Worm (Caenorhabditis elegans) whole organism, L2 larva: Measurements from ENCODE around the gene shn-1.

ENCODE experiments used
- alr-1 ChIP-seq: fragments of 150-350 bp; optimal IDR thresholded peaks from 2 replicates; lab custom pipeline; 2014; ENCODE audit warnings: missing biosample characterization, missing genetic modification characterization
- ama-1 ChIP-seq: fragments of 150-350 bp; optimal IDR thresholded peaks from 2 replicates; lab custom pipeline; 2018; ENCODE audit warnings: inconsistent platforms
- blmp-1 ChIP-seq: sonication (generic microtip); optimal IDR thresholded peaks from 2 replicates; lab custom pipeline; 2017; ENCODE audit warnings: missing genetic modification characterization, mild to moderate bottlenecking, missing compliant biosample characterization, antibody characterized with exemption, moderate library complexity; ENCODE audit not compliant: insufficient read depth
- gmeb-1 ChIP-seq: fragments of 150-350 bp; optimal IDR thresholded peaks from 2 replicates; lab custom pipeline; 2014; ENCODE audit warnings: missing biosample characterization, missing genetic modification characterization
- lin-39 ChIP-seq: fragments of 150-350 bp; optimal IDR thresholded peaks from 2 replicates; lab custom pipeline; 2014; ENCODE audit warnings: missing biosample characterization, missing genetic modification reagents, missing genetic modification characterization
- lsy-2 ChIP-seq, 2 experiments: fragments of 150-350 bp in 1 of 2; sonication (generic microtip) in 1 of 2; optimal IDR thresholded peaks; 2 replicates each; lab custom pipeline; 2014 to 2017; ENCODE audit warnings: missing biosample characterization in 2 of 2, missing genetic modification characterization in 2 of 2
- mdl-1 ChIP-seq, 2 experiments: fragments of 150-350 bp in 1 of 2; sonication (generic microtip) in 1 of 2; optimal IDR thresholded peaks; 2 replicates each; lab custom pipeline; 2017; ENCODE audit warnings: missing biosample characterization in 2 of 2, missing genetic modification characterization in 2 of 2
- nhr-11 ChIP-seq: fragments of 150-350 bp; optimal IDR thresholded peaks from 2 replicates; lab custom pipeline; 2014; ENCODE audit warnings: missing biosample characterization, missing genetic modification characterization
- nhr-25 ChIP-seq: fragments of 150-350 bp; sonication (generic microtip); optimal IDR thresholded peaks from 3 replicates; lab custom pipeline; 2014; ENCODE audit warnings: missing biosample characterization, missing genetic modification characterization
- sma-9 ChIP-seq, 2 experiments: fragments of 150-350 bp in 1 of 2; sonication (generic microtip) in 1 of 2; optimal IDR thresholded peaks; 2 replicates each; lab custom pipeline; 2014 to 2016; ENCODE audit warnings: missing genetic modification characterization in 2 of 2, mild to moderate bottlenecking in 1 of 2, missing biosample characterization in 1 of 2, missing compliant biosample characterization in 1 of 2, missing genetic modification reagents in 1 of 2, moderate library complexity in 1 of 2
- unc-55 ChIP-seq: fragments of 150-350 bp; sonication (generic microtip); optimal IDR thresholded peaks from 3 replicates; lab custom pipeline; 2014; ENCODE audit warnings: missing biosample characterization, missing genetic modification reagents, missing genetic modification characterization
- ztf-11 ChIP-seq: sonication (generic microtip); optimal IDR thresholded peaks from 2 replicates; lab custom pipeline; 2017; ENCODE audit warnings: missing biosample characterization, missing genetic modification characterization
- ztf-4 ChIP-seq: fragments of 150-350 bp; optimal IDR thresholded peaks from 2 replicates; lab custom pipeline; 2014; ENCODE audit warnings: missing biosample characterization, missing genetic modification characterization

- TF ChIP-seq blmp-1 (tag; lab: Kevin White, UChicago) = no peak
- no peak for TF ChIP-seq alr-1 (tag; lab: Kevin White, UChicago)
- TF ChIP-seq lin-39 (tag; lab: Kevin White, UChicago) = no peak
- TF ChIP-seq sma-9 (GFP tag; optimal IDR thresholded peaks at IDR 0.05; lab: Kevin White, UChicago) = no peak
- TF ChIP-seq sma-9 (tag; optimal IDR thresholded peaks at IDR 0.05; lab: Kevin White, UChicago) = no peak
- TF ChIP-seq nhr-11 (tag; lab: Kevin White, UChicago) = no peak
- TF ChIP-seq unc-55 = no peak
- no peak for TF ChIP-seq gmeb-1 (tag; lab: Kevin White, UChicago)
- TF ChIP-seq mdl-1 (tag; optimal IDR thresholded peaks at IDR 0.05; lab: Kevin White, UChicago) = no peak
- TF ChIP-seq ama-1 = no peak
- TF ChIP-seq nhr-25 (tag; lab: Kevin White, UChicago) = no peak
- TF ChIP-seq ztf-4 = no peak
- no peak for TF ChIP-seq lsy-2 (tag; optimal IDR thresholded peaks at IDR 0.05; lab: Kevin White, UChicago)
- no peak for TF ChIP-seq ztf-11 (tag; lab: Kevin White, UChicago)
Measured at ce11 chrII:11431584-11431983, 40.8 kb upstream of the shn-1 start, which contains the start of gene C05D12.4.
